Fruit fly (Drosophila melanogaster): ENCODE results near the gene sinah.

dm6 chr3L:16828967-16829366 lies 29.9 kb upstream of the sinah start, which contains the start of gene CG13024:
- TF ChIP-seq CG12155 (GFP tag; optimal IDR thresholded peaks at IDR 0.05) (no peak), cad (GFP tag; optimal IDR thresholded peaks at IDR 0.05) (no peak)
